Worm (Caenorhabditis elegans) whole organism, L1 larva: Measurements from ENCODE around the gene rpb-6.

Experiments
- ceh-8 ChIP-seq: fragments of 200-800 bp; sonication (Bioruptor generic); optimal IDR thresholded peaks from 2 replicates; lab custom pipeline; 2018; ENCODE audit warnings: mild to moderate bottlenecking, missing genetic modification characterization, moderate library complexity, missing compliant biosample characterization
- ceh-82 ChIP-seq, 3 experiments: fragments of 150-350 bp in 1 of 3; sonication (generic microtip) in 2 of 3; optimal IDR thresholded peaks; 2 replicates each; lab custom pipeline; 2014 to 2017; ENCODE audit warnings: missing biosample characterization in 3 of 3, missing genetic modification characterization in 3 of 3
- fkh-8 ChIP-seq: sonication (generic microtip); optimal IDR thresholded peaks from 2 replicates; lab custom pipeline; 2016; ENCODE audit warnings: mild to moderate bottlenecking, missing genetic modification characterization, missing compliant biosample characterization
- jun-1 ChIP-seq: fragments of 150-350 bp; optimal IDR thresholded peaks from 2 replicates; lab custom pipeline; 2014; ENCODE audit warnings: missing biosample characterization, missing genetic modification reagents, missing genetic modification characterization
- nhr-12 ChIP-seq: sonication (generic microtip); optimal IDR thresholded peaks from 2 replicates; lab custom pipeline; 2017; ENCODE audit warnings: missing biosample characterization, missing genetic modification characterization
- nhr-84 ChIP-seq: sonication (generic microtip); optimal IDR thresholded peaks from 2 replicates; lab custom pipeline; 2017; ENCODE audit warnings: missing biosample characterization, missing genetic modification characterization
- ztf-11 ChIP-seq, 2 experiments: sonication (generic microtip); optimal IDR thresholded peaks; 2 replicates each; lab custom pipeline; 2016 to 2017; ENCODE audit warnings: missing genetic modification characterization in 2 of 2, missing biosample characterization in 1 of 2, missing compliant biosample characterization in 1 of 2
- ztf-4 ChIP-seq: fragments of 150-350 bp; optimal IDR thresholded peaks from 2 replicates; lab custom pipeline; 2014; ENCODE audit warnings: missing biosample characterization, missing genetic modification characterization

DNA sequence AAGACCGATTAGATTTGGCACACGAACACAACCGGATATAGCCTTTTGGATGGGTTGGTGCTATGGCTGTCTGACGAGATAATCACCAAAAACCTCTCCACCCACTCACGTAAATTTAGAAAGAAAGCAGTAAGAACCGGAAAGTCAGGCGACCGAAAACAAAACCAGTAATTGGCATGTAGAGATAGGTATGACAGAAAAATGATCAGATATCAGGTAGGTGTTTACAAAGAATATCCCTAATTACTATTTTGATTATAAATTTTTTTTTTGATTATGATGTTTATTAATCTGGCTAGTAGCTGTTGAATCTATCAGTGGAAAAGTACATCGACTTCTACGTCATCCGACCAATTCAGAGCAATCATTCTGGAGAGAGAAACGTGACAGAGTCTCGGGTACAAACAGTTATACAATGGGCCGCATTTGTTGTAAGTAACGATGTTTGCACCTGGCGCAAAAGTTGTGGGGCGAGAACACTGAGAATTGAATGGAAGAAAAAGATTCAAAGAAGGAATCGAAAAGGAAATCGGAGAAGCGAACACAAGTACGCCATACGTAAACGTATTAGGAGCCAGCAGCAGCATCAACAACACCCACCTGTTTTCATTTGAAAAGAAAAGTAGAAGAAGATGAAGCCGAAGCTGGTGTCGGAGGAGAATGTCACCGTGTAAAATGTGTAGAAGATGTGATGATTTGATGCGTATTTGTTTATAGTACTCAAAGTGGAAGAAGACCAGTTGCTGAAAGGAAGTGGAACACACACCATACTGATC is 28.1 kb upstream of the rpb-6 start:
- TF ChIP-seq fkh-8 (tag; lab: Kevin White, UChicago) (peak; percentile 69), ztf-11 (tag; optimal IDR thresholded peaks at IDR 0.05; lab: Kevin White, UChicago) (no peak), nhr-12 (tag; lab: Kevin White, UChicago) (no peak), ztf-4 (tag; lab: Kevin White, UChicago) (peak; percentile 23), ceh-8 (GFP tag; lab: Kevin White, UChicago) (peak; percentile 63), jun-1 (tag; lab: Kevin White, UChicago) (no peak), ceh-82 (tag; optimal IDR thresholded peaks at IDR 0.05; lab: Kevin White, UChicago) (no peak), nhr-84 (tag; lab: Kevin White, UChicago) (no peak)
